Fruit fly (Drosophila melanogaster) whole organism, embryonic: ENCODE measurements around the gene dome.

Experiments
- CG10431 ChIP-seq: fragments of 200-800 bp; sonication (Bioruptor generic); optimal IDR thresholded peaks from 3 replicates; lab custom pipeline; 2018; ENCODE audit warnings: missing biosample characterization, mild to moderate bottlenecking, missing genetic modification characterization
- CG10565 ChIP-seq: fragments of 200-800 bp; sonication (Bioruptor generic); optimal IDR thresholded peaks from 3 replicates; lab custom pipeline; 2016; ENCODE audit warnings: missing biosample characterization, mild to moderate bottlenecking, missing genetic modification characterization
- CG10979 ChIP-seq: fragments of 200-800 bp; sonication (Bioruptor generic); optimal IDR thresholded peaks from 2 replicates; lab custom pipeline; 2018; ENCODE audit warnings: missing biosample characterization, mild to moderate bottlenecking, missing genetic modification characterization, moderate library complexity
- CG11085 ChIP-seq: fragments of 200-800 bp; sonication (Bioruptor generic); IDR thresholded peaks from 2 replicates; pipeline ENCODE4 v1.3.6; 2022; ENCODE audit warnings: missing biosample characterization, missing genetic modification characterization
- CG11695 ChIP-seq: fragments of 200-800 bp; sonication (Bioruptor generic); IDR thresholded peaks from 3 replicates; pipeline ENCODE4 v1.3.6; 2022; ENCODE audit warnings: missing biosample characterization, missing genetic modification characterization
- CG1529 ChIP-seq: fragments of 200-800 bp; sonication (Bioruptor generic); optimal IDR thresholded peaks from 3 replicates; lab custom pipeline; 2018; ENCODE audit warnings: missing biosample characterization, missing genetic modification characterization
- CG16813 ChIP-seq: fragments of 200-800 bp; sonication (Bioruptor generic); IDR thresholded peaks from 3 replicates; pipeline ENCODE4 v1.3.6; 2022; ENCODE audit warnings: missing biosample characterization, missing genetic modification characterization; ENCODE audit not compliant: partially characterized antibody
- CG17361 ChIP-seq: fragments of 200-800 bp; sonication (Bioruptor generic); IDR thresholded peaks from 3 replicates; pipeline ENCODE4 v1.3.6; 2022; ENCODE audit warnings: missing biosample characterization, missing genetic modification characterization
- CG17912 ChIP-seq: fragments of 200-800 bp; sonication (Bioruptor generic); optimal IDR thresholded peaks from 2 replicates; lab custom pipeline; 2018; ENCODE audit warnings: missing biosample characterization, mild to moderate bottlenecking, missing genetic modification characterization
- CG18599 ChIP-seq: fragments of 200-800 bp; sonication (Bioruptor generic); optimal IDR thresholded peaks from 3 replicates; lab custom pipeline; 2017; ENCODE audit warnings: missing biosample characterization, missing genetic modification characterization, mild to moderate bottlenecking, moderate library complexity, missing genetic modification reagents
- CG2120 ChIP-seq: fragments of 200-800 bp; sonication (Bioruptor generic); optimal IDR thresholded peaks from 3 replicates; lab custom pipeline; 2016; ENCODE audit warnings: missing biosample characterization, missing genetic modification characterization
- CG32532 ChIP-seq: fragments of 200-800 bp; sonication (Bioruptor generic); IDR thresholded peaks from 2 replicates; pipeline ENCODE4 v1.3.6; 2022; ENCODE audit warnings: missing biosample characterization, missing genetic modification characterization
- CG33557 ChIP-seq: fragments of 200-800 bp; sonication (Bioruptor generic); optimal IDR thresholded peaks from 2 replicates; lab custom pipeline; 2019; ENCODE audit warnings: missing biosample characterization, mild to moderate bottlenecking, missing genetic modification characterization, moderate library complexity
- CG4424 ChIP-seq: fragments of 200-800 bp; sonication (Bioruptor generic); optimal IDR thresholded peaks from 3 replicates; lab custom pipeline; 2016; ENCODE audit warnings: missing biosample characterization, missing genetic modification characterization
- CG4617 ChIP-seq: fragments of 200-800 bp; sonication (Bioruptor generic); optimal IDR thresholded peaks from 3 replicates; lab custom pipeline; 2016; ENCODE audit warnings: missing biosample characterization, missing genetic modification characterization, borderline replicate concordance
- CG4820 ChIP-seq: fragments of 200-800 bp; sonication (Bioruptor generic); optimal IDR thresholded peaks from 3 replicates; lab custom pipeline; 2016; ENCODE audit warnings: missing biosample characterization, missing genetic modification characterization
- CG7839 ChIP-seq: fragments of 200-800 bp; sonication (Bioruptor generic); optimal IDR thresholded peaks from 3 replicates; lab custom pipeline; 2018; ENCODE audit warnings: missing biosample characterization, mild to moderate bottlenecking, missing genetic modification characterization, moderate library complexity
- CG8089 ChIP-seq: fragments of 200-800 bp; sonication (Bioruptor generic); optimal IDR thresholded peaks from 3 replicates; lab custom pipeline; 2016; ENCODE audit warnings: missing biosample characterization, missing genetic modification characterization
- CG9932 ChIP-seq: fragments of 200-800 bp; sonication (Bioruptor generic); IDR thresholded peaks from 2 replicates; pipeline ENCODE4 v1.3.6; 2022; ENCODE audit warnings: missing biosample characterization, missing genetic modification characterization
- CTCF ChIP-seq: fragments of 200-800 bp; sonication (Bioruptor generic); optimal IDR thresholded peaks from 2 replicates; lab custom pipeline; 2017; ENCODE audit warnings: missing biosample characterization, mild to moderate bottlenecking, missing genetic modification characterization, moderate library complexity
- CkIIα-i1 ChIP-seq: fragments of 200-800 bp; sonication (Bioruptor generic); IDR thresholded peaks from 2 replicates; pipeline ENCODE4 v1.3.6; 2022; ENCODE audit warnings: missing biosample characterization, missing genetic modification characterization
- Dll ChIP-seq: fragments of 200-800 bp; sonication (Bioruptor generic); IDR thresholded peaks from 4 replicates; pipeline ENCODE4 v1.3.6; 2022; ENCODE audit warnings: missing biosample characterization, missing genetic modification characterization; ENCODE audit not compliant: partially characterized antibody
- HHEX ChIP-seq: fragments of 200-800 bp; sonication (Bioruptor generic); optimal IDR thresholded peaks from 3 replicates; lab custom pipeline; 2017; ENCODE audit warnings: missing biosample characterization, mild to moderate bottlenecking, missing genetic modification characterization, missing genetic modification reagents
- Hand ChIP-seq: fragments of 200-800 bp; sonication (Bioruptor generic); optimal IDR thresholded peaks from 2 replicates; lab custom pipeline; 2017; ENCODE audit warnings: mild to moderate bottlenecking, missing biosample characterization, missing genetic modification reagents, missing genetic modification characterization
- HmgD ChIP-seq: fragments of 200-800 bp; sonication (Bioruptor generic); optimal IDR thresholded peaks from 3 replicates; lab custom pipeline; 2016; ENCODE audit warnings: missing biosample characterization, missing genetic modification characterization
- Lim3 ChIP-seq: fragments of 200-800 bp; sonication (Bioruptor generic); IDR thresholded peaks from 2 replicates; pipeline ENCODE4 v1.3.6; 2022; ENCODE audit warnings: missing biosample characterization, missing genetic modification characterization
- Opbp ChIP-seq: fragments of 200-800 bp; sonication (Bioruptor generic); IDR thresholded peaks from 3 replicates; pipeline ENCODE4 v1.3.6; 2022; ENCODE audit warnings: missing biosample characterization, missing genetic modification characterization; ENCODE audit not compliant: partially characterized antibody
- YL-1 ChIP-seq: fragments of 200-800 bp; sonication (Bioruptor generic); optimal IDR thresholded peaks from 3 replicates; lab custom pipeline; 2017; ENCODE audit warnings: missing biosample characterization, mild to moderate bottlenecking, missing genetic modification characterization
- ara ChIP-seq: fragments of 200-800 bp; sonication (Bioruptor generic); IDR thresholded peaks from 2 replicates; pipeline ENCODE4 v1.3.6; 2022; ENCODE audit warnings: missing biosample characterization, missing genetic modification characterization
- caup ChIP-seq: fragments of 200-800 bp; sonication (Bioruptor generic); optimal IDR thresholded peaks from 3 replicates; lab custom pipeline; 2017; ENCODE audit warnings: missing biosample characterization, mild to moderate bottlenecking, missing genetic modification characterization, moderate library complexity; ENCODE audit not compliant: severe bottlenecking
- chn ChIP-seq: fragments of 200-800 bp; sonication (Bioruptor generic); optimal IDR thresholded peaks from 2 replicates; lab custom pipeline; 2016; ENCODE audit warnings: missing biosample characterization, missing genetic modification characterization
- ci ChIP-seq: fragments of 200-800 bp; sonication (Bioruptor generic); IDR thresholded peaks from 3 replicates; pipeline ENCODE4 v1.3.6; 2022; ENCODE audit warnings: missing biosample characterization, missing genetic modification characterization
- corto ChIP-seq: fragments of 200-800 bp; sonication (Bioruptor generic); optimal IDR thresholded peaks from 2 replicates; lab custom pipeline; 2016; ENCODE audit warnings: missing biosample characterization, mild to moderate bottlenecking, missing genetic modification characterization, moderate library complexity
- danr ChIP-seq: fragments of 200-800 bp; sonication (Bioruptor generic); IDR thresholded peaks from 2 replicates; pipeline ENCODE4 v1.3.6; 2022; ENCODE audit warnings: missing biosample characterization, missing genetic modification characterization
- ewg ChIP-seq: fragments of 200-800 bp; sonication (Bioruptor generic); optimal IDR thresholded peaks from 3 replicates; lab custom pipeline; 2017; ENCODE audit warnings: mild to moderate bottlenecking, missing biosample characterization, missing genetic modification reagents, missing genetic modification characterization
- exex ChIP-seq: fragments of 200-800 bp; sonication (Bioruptor generic); optimal IDR thresholded peaks from 4 replicates; lab custom pipeline; 2018; ENCODE audit warnings: missing biosample characterization, mild to moderate bottlenecking, missing genetic modification characterization, moderate library complexity
- gfzf ChIP-seq: fragments of 200-800 bp; sonication (Bioruptor generic); optimal IDR thresholded peaks from 2 replicates; lab custom pipeline; 2016; ENCODE audit warnings: missing biosample characterization, mild to moderate bottlenecking, missing genetic modification characterization, moderate library complexity
- grau ChIP-seq: fragments of 200-800 bp; optimal IDR thresholded peaks from 3 replicates; lab custom pipeline; 2019; ENCODE audit warnings: missing biosample characterization, mild to moderate bottlenecking, missing genetic modification characterization, moderate library complexity
- ind ChIP-seq: fragments of 200-800 bp; sonication (Bioruptor generic); optimal IDR thresholded peaks from 3 replicates; lab custom pipeline; 2016; ENCODE audit warnings: missing biosample characterization, missing genetic modification characterization
- insv ChIP-seq, 2 experiments: fragments of 200-800 bp; sonication (Bioruptor generic); optimal IDR thresholded peaks; 3 replicates each; lab custom pipeline; 2016 to 2018; ENCODE audit warnings: missing biosample characterization in 2 of 2, missing genetic modification characterization in 2 of 2
- kah ChIP-seq: fragments of 200-800 bp; sonication (Bioruptor generic); optimal IDR thresholded peaks from 2 replicates; lab custom pipeline; 2018; ENCODE audit warnings: missing biosample characterization, mild to moderate bottlenecking, missing genetic modification characterization
- kni ChIP-seq: fragments of 200-800 bp; sonication (Bioruptor generic); optimal IDR thresholded peaks from 3 replicates; lab custom pipeline; 2017; ENCODE audit warnings: mild to moderate bottlenecking, missing biosample characterization, missing genetic modification reagents, missing genetic modification characterization
- nom ChIP-seq: fragments of 200-800 bp; sonication (Bioruptor generic); optimal IDR thresholded peaks from 2 replicates; lab custom pipeline; 2017; ENCODE audit warnings: missing biosample characterization, missing genetic modification characterization, mild to moderate bottlenecking, moderate library complexity, missing genetic modification reagents
- phol ChIP-seq: fragments of 200-800 bp; sonication (Bioruptor generic); optimal IDR thresholded peaks from 3 replicates; lab custom pipeline; 2018; ENCODE audit warnings: missing biosample characterization, mild to moderate bottlenecking, missing genetic modification characterization, moderate library complexity
- pzg ChIP-seq: fragments of 200-800 bp; sonication (Bioruptor generic); optimal IDR thresholded peaks from 3 replicates; lab custom pipeline; 2018; ENCODE audit warnings: missing biosample characterization, mild to moderate bottlenecking, missing genetic modification characterization, moderate library complexity
- ro ChIP-seq: fragments of 200-800 bp; sonication (Bioruptor generic); IDR thresholded peaks from 2 replicates; pipeline ENCODE4 v1.3.6; 2022; ENCODE audit warnings: missing biosample characterization, missing genetic modification characterization
- run ChIP-seq: fragments of 200-800 bp; sonication (Bioruptor generic); optimal IDR thresholded peaks from 3 replicates; lab custom pipeline; 2018; ENCODE audit warnings: missing biosample characterization, mild to moderate bottlenecking, missing genetic modification characterization
- seq ChIP-seq: fragments of 200-800 bp; sonication (Bioruptor generic); IDR thresholded peaks from 2 replicates; pipeline ENCODE4 v1.3.6; 2022; ENCODE audit warnings: missing biosample characterization, missing genetic modification characterization
- slbo ChIP-seq: fragments of 200-800 bp; sonication (Bioruptor generic); IDR thresholded peaks from 2 replicates; pipeline ENCODE4 v1.3.6; 2022; ENCODE audit warnings: missing biosample characterization, missing genetic modification characterization
- stwl ChIP-seq: fragments of 200-800 bp; sonication (Bioruptor generic); optimal IDR thresholded peaks from 3 replicates; lab custom pipeline; 2018; ENCODE audit warnings: missing biosample characterization, mild to moderate bottlenecking, missing genetic modification characterization, moderate library complexity
- tap ChIP-seq: fragments of 200-800 bp; optimal IDR thresholded peaks from 3 replicates; lab custom pipeline; 2019; ENCODE audit warnings: missing biosample characterization, mild to moderate bottlenecking, missing genetic modification characterization, moderate library complexity

Gene dome

dm6 chrX:19637002-19637420 is 46.3 kb downstream of the dome start (continued):
- TF ChIP-seq CG10979 (tag; lab: Kevin White, UChicago) = no peak
- TF ChIP-seq CG8089 = no peak
- TF ChIP-seq CG2120 (GFP tag; lab: Kevin White, UChicago) = peak; percentile 30
- TF ChIP-seq ind (GFP tag; lab: Kevin White, UChicago) = no peak
- no peak for TF ChIP-seq CG11085
- TF ChIP-seq ci (GFP tag; lab: Robert Waterston, UW) = peak; percentile 54; the same call in 2 of the 3 replicates
- TF ChIP-seq HHEX (GFP tag; lab: Kevin White, UChicago) = no peak
- no peak for TF ChIP-seq CG4820 (GFP tag; lab: Kevin White, UChicago)
- no peak for TF ChIP-seq run
- no peak for TF ChIP-seq kni (GFP tag; lab: Kevin White, UChicago)
- no peak for TF ChIP-seq Dll
- peak; percentile 27; the same call in 1 of the 2 replicates for TF ChIP-seq CG32532 (GFP tag; lab: Robert Waterston, UW)
- no peak for TF ChIP-seq CTCF (GFP tag; lab: Kevin White, UChicago)
- TF ChIP-seq caup (GFP tag; lab: Kevin White, UChicago) = no peak
- TF ChIP-seq grau (tag; lab: Kevin White, UChicago) = no peak
- TF ChIP-seq phol (tag; lab: Kevin White, UChicago) = no peak
- TF ChIP-seq kah (GFP tag; lab: Kevin White, UChicago) = no peak
- TF ChIP-seq ara (GFP tag; lab: Robert Waterston, UW) = no peak
- no peak for TF ChIP-seq CG10431 (GFP tag; lab: Kevin White, UChicago)
- TF ChIP-seq CG18599 (GFP tag; lab: Kevin White, UChicago) = peak; percentile 18
- no peak for TF ChIP-seq CG4424 (GFP tag; lab: Kevin White, UChicago)
- TF ChIP-seq CG1529 = no peak
- TF ChIP-seq CG11695 (GFP tag; lab: Robert Waterston, UW) = peak; percentile 9; the same call in 1 of the 3 replicates
- TF ChIP-seq corto (GFP tag; lab: Kevin White, UChicago) = no peak
- TF ChIP-seq CG9932 (GFP tag; lab: Robert Waterston, UW) = peak; percentile 14; the same call in 1 of the 2 replicates
- TF ChIP-seq HmgD = peak; percentile 10
- TF ChIP-seq CG7839 (tag; lab: Kevin White, UChicago) = no peak
- no peak for TF ChIP-seq seq (GFP tag; lab: Robert Waterston, UW)
- no peak for TF ChIP-seq slbo (GFP tag; lab: Robert Waterston, UW)
- TF ChIP-seq Lim3 (GFP tag; lab: Robert Waterston, UW) = no peak
- peak; percentile 51 for TF ChIP-seq YL-1 (GFP tag; lab: Kevin White, UChicago)
- no peak for TF ChIP-seq Opbp (GFP tag; lab: Robert Waterston, UW)
- TF ChIP-seq danr (GFP tag; lab: Robert Waterston, UW) = no peak
- no peak for TF ChIP-seq tap (tag; lab: Kevin White, UChicago)
- peak; percentile 37 for TF ChIP-seq ewg (GFP tag; lab: Kevin White, UChicago)
- no peak for TF ChIP-seq CG16813 (GFP tag; lab: Robert Waterston, UW)
- peak; percentile 29 for TF ChIP-seq gfzf (GFP tag; lab: Kevin White, UChicago)
- no peak for TF ChIP-seq chn (GFP tag; lab: Kevin White, UChicago)
- TF ChIP-seq Hand (GFP tag; lab: Kevin White, UChicago) = peak; percentile 12
- TF ChIP-seq exex (tag; lab: Kevin White, UChicago) = no peak
- TF ChIP-seq nom (GFP tag; lab: Kevin White, UChicago) = peak; percentile 65
- no peak for TF ChIP-seq CG17361
- no peak for TF ChIP-seq CG17912
- TF ChIP-seq insv (GFP tag; optimal IDR thresholded peaks at IDR 0.05; lab: Kevin White, UChicago) = peak in 1 of 2 experiments; percentile 17
- no peak for TF ChIP-seq ro (GFP tag; lab: Robert Waterston, UW)
- TF ChIP-seq CG4617 (GFP tag; lab: Kevin White, UChicago) = no peak
- peak; percentile 17 for TF ChIP-seq pzg (GFP tag; lab: Kevin White, UChicago)
- no peak for TF ChIP-seq CG33557 (GFP tag; lab: Kevin White, UChicago)
- TF ChIP-seq CkIIα-i1 (GFP tag; lab: Robert Waterston, UW) = no peak
- TF ChIP-seq CG10565 (GFP tag; lab: Kevin White, UChicago) = no peak
- TF ChIP-seq stwl (tag; lab: Kevin White, UChicago) = peak; percentile 7
